Fruit fly (Drosophila melanogaster) whole organism, embryonic: ENCODE measurements around the gene CG9263.

ENCODE experiments used
- Adf1 ChIP-seq: fragments of 200-800 bp; sonication (Bioruptor generic); IDR thresholded peaks from 2 replicates; pipeline ENCODE4 v1.3.6; 2022; ENCODE audit warnings: missing biosample characterization, missing genetic modification characterization
- Bteb2 ChIP-seq: fragments of 200-800 bp; sonication (Bioruptor generic); optimal IDR thresholded peaks from 2 replicates; lab custom pipeline; 2016; ENCODE audit warnings: missing biosample characterization, missing genetic modification characterization
- CG10209 ChIP-seq: fragments of 200-800 bp; sonication (Bioruptor generic); optimal IDR thresholded peaks from 3 replicates; lab custom pipeline; 2017; ENCODE audit warnings: missing biosample characterization, mild to moderate bottlenecking, missing genetic modification characterization, missing genetic modification reagents
- CG10431 ChIP-seq: fragments of 200-800 bp; sonication (Bioruptor generic); optimal IDR thresholded peaks from 3 replicates; lab custom pipeline; 2018; ENCODE audit warnings: missing biosample characterization, mild to moderate bottlenecking, missing genetic modification characterization
- CG12236 ChIP-seq: fragments of 200-800 bp; sonication (Bioruptor generic); optimal IDR thresholded peaks from 2 replicates; lab custom pipeline; 2016; ENCODE audit warnings: missing biosample characterization, missing genetic modification characterization
- CG13424 ChIP-seq: fragments of 200-800 bp; sonication (Bioruptor generic); optimal IDR thresholded peaks from 2 replicates; lab custom pipeline; 2019; ENCODE audit warnings: missing biosample characterization, mild to moderate bottlenecking, missing genetic modification characterization, moderate library complexity
- CG13894 ChIP-seq: fragments of 200-800 bp; sonication (Bioruptor generic); optimal IDR thresholded peaks from 3 replicates; lab custom pipeline; 2018; ENCODE audit warnings: missing biosample characterization, mild to moderate bottlenecking, missing genetic modification characterization, moderate library complexity
- CG14710 ChIP-seq: fragments of 200-800 bp; sonication (Bioruptor generic); optimal IDR thresholded peaks from 3 replicates; lab custom pipeline; 2019; ENCODE audit warnings: missing biosample characterization, mild to moderate bottlenecking, missing genetic modification characterization, moderate library complexity
- CG14860 ChIP-seq: fragments of 200-800 bp; sonication (Bioruptor generic); IDR thresholded peaks from 3 replicates; pipeline ENCODE4 v1.3.6; 2022; ENCODE audit warnings: missing biosample characterization, missing genetic modification characterization; ENCODE audit not compliant: partially characterized antibody
- CG15514 ChIP-seq: fragments of 200-800 bp; sonication (Bioruptor generic); optimal IDR thresholded peaks from 3 replicates; lab custom pipeline; 2017; ENCODE audit warnings: missing biosample characterization, missing genetic modification characterization, mild to moderate bottlenecking, moderate library complexity, missing genetic modification reagents
- CG17186 ChIP-seq: fragments of 200-800 bp; sonication (Bioruptor generic); optimal IDR thresholded peaks from 3 replicates; lab custom pipeline; 2017; ENCODE audit warnings: missing biosample characterization, missing genetic modification reagents, missing genetic modification characterization
- CG17328 ChIP-seq: fragments of 200-800 bp; sonication (Bioruptor generic); IDR thresholded peaks from 2 replicates; pipeline ENCODE4 v1.3.6; 2022; ENCODE audit warnings: missing biosample characterization, missing genetic modification characterization
- CG1792 ChIP-seq: fragments of 200-800 bp; sonication (Bioruptor generic); optimal IDR thresholded peaks from 2 replicates; lab custom pipeline; 2016; ENCODE audit warnings: missing biosample characterization, missing genetic modification characterization
- CG18599 ChIP-seq: fragments of 200-800 bp; sonication (Bioruptor generic); optimal IDR thresholded peaks from 3 replicates; lab custom pipeline; 2017; ENCODE audit warnings: missing biosample characterization, missing genetic modification characterization, mild to moderate bottlenecking, moderate library complexity, missing genetic modification reagents
- CG18619 ChIP-seq: fragments of 200-800 bp; sonication (Bioruptor generic); optimal IDR thresholded peaks from 3 replicates; lab custom pipeline; 2017; ENCODE audit warnings: missing biosample characterization, mild to moderate bottlenecking, missing genetic modification characterization
- CG2678 ChIP-seq: fragments of 200-800 bp; sonication (Bioruptor generic); optimal IDR thresholded peaks from 3 replicates; lab custom pipeline; 2019; ENCODE audit warnings: missing biosample characterization, mild to moderate bottlenecking, missing genetic modification characterization, moderate library complexity
- CG31441 ChIP-seq: fragments of 200-800 bp; sonication (Bioruptor generic); IDR thresholded peaks from 2 replicates; pipeline ENCODE4 v1.3.6; 2022; ENCODE audit warnings: missing biosample characterization, missing genetic modification characterization
- CG33213 ChIP-seq: fragments of 200-800 bp; sonication (Bioruptor generic); optimal IDR thresholded peaks from 3 replicates; lab custom pipeline; 2016; ENCODE audit warnings: missing biosample characterization, missing genetic modification characterization
- CG4617 ChIP-seq: fragments of 200-800 bp; sonication (Bioruptor generic); optimal IDR thresholded peaks from 3 replicates; lab custom pipeline; 2016; ENCODE audit warnings: missing biosample characterization, missing genetic modification characterization, borderline replicate concordance
- CG4730 ChIP-seq: fragments of 200-800 bp; sonication (Bioruptor generic); IDR thresholded peaks from 2 replicates; pipeline ENCODE4 v1.3.6; 2022; ENCODE audit warnings: missing biosample characterization, missing genetic modification characterization
- CG6272 ChIP-seq: fragments of 200-800 bp; sonication (Bioruptor generic); IDR thresholded peaks from 2 replicates; pipeline ENCODE4 v1.3.6; 2022; ENCODE audit warnings: missing biosample characterization, missing genetic modification characterization
- CG7372 ChIP-seq: fragments of 200-800 bp; sonication (Bioruptor generic); IDR thresholded peaks from 2 replicates; pipeline ENCODE4 v1.3.6; 2022; ENCODE audit warnings: missing biosample characterization, missing genetic modification characterization
- CG7839 ChIP-seq: fragments of 200-800 bp; sonication (Bioruptor generic); optimal IDR thresholded peaks from 3 replicates; lab custom pipeline; 2018; ENCODE audit warnings: missing biosample characterization, mild to moderate bottlenecking, missing genetic modification characterization, moderate library complexity
- CG8765 ChIP-seq: fragments of 200-800 bp; sonication (Bioruptor generic); IDR thresholded peaks from 2 replicates; pipeline ENCODE4 v1.3.6; 2022; ENCODE audit warnings: missing biosample characterization, missing genetic modification characterization
- CG8924 ChIP-seq: fragments of 200-800 bp; optimal IDR thresholded peaks from 3 replicates; lab custom pipeline; 2019; ENCODE audit warnings: missing biosample characterization, mild to moderate bottlenecking, missing genetic modification characterization, moderate library complexity
- CHES-1-like ChIP-seq: fragments of 200-800 bp; sonication (Bioruptor generic); optimal IDR thresholded peaks from 2 replicates; lab custom pipeline; 2016; ENCODE audit warnings: missing biosample characterization, missing genetic modification characterization
- Chrac-16 ChIP-seq: fragments of 200-800 bp; sonication (Bioruptor generic); optimal IDR thresholded peaks from 3 replicates; lab custom pipeline; 2016; ENCODE audit warnings: missing biosample characterization, missing genetic modification characterization
- D19A ChIP-seq: fragments of 200-800 bp; optimal IDR thresholded peaks from 3 replicates; lab custom pipeline; 2019; ENCODE audit warnings: missing biosample characterization, mild to moderate bottlenecking, missing genetic modification characterization, moderate library complexity
- ERR ChIP-seq: fragments of 200-800 bp; sonication (Bioruptor generic); optimal IDR thresholded peaks from 2 replicates; lab custom pipeline; 2016; ENCODE audit warnings: missing biosample characterization, missing genetic modification characterization
- H15 ChIP-seq: fragments of 200-800 bp; sonication (Bioruptor generic); IDR thresholded peaks from 3 replicates; pipeline ENCODE4 v1.3.6; 2022; ENCODE audit warnings: missing biosample characterization, missing genetic modification characterization
- HLH3B ChIP-seq: fragments of 200-800 bp; sonication (Bioruptor generic); IDR thresholded peaks from 2 replicates; pipeline ENCODE4 v1.3.6; 2022; ENCODE audit warnings: missing biosample characterization, missing genetic modification characterization
- HLHmδ ChIP-seq: fragments of 200-800 bp; sonication (Bioruptor generic); optimal IDR thresholded peaks from 2 replicates; lab custom pipeline; 2018; ENCODE audit warnings: missing biosample characterization, mild to moderate bottlenecking, missing genetic modification characterization, moderate library complexity
- HmgZ ChIP-seq: fragments of 200-800 bp; sonication (Bioruptor generic); optimal IDR thresholded peaks from 2 replicates; lab custom pipeline; 2018; ENCODE audit warnings: missing biosample characterization, mild to moderate bottlenecking, missing genetic modification characterization
- Med ChIP-seq: fragments of 200-800 bp; sonication (Bioruptor generic); peaks from one replicate; lab custom pipeline; 2016; ENCODE audit warnings: missing biosample characterization, missing genetic modification characterization, mild to moderate bottlenecking, inconsistent platforms, moderate library complexity
- Oaz ChIP-seq: fragments of 200-800 bp; sonication (Bioruptor generic); IDR thresholded peaks from 2 replicates; pipeline ENCODE4 v1.3.6; 2022; ENCODE audit warnings: missing biosample characterization, missing genetic modification characterization
- Ptx1 ChIP-seq: fragments of 200-800 bp; sonication (Bioruptor generic); IDR thresholded peaks from 2 replicates; pipeline ENCODE4 v1.3.6; 2022; ENCODE audit warnings: missing biosample characterization, missing genetic modification characterization
- Xrp1 ChIP-seq: fragments of 200-800 bp; sonication (Bioruptor generic); IDR thresholded peaks from 2 replicates; pipeline ENCODE4 v1.3.6; 2022; ENCODE audit warnings: missing biosample characterization, missing genetic modification characterization
- ab ChIP-seq: fragments of 200-800 bp; sonication (Bioruptor generic); optimal IDR thresholded peaks from 2 replicates; lab custom pipeline; 2016; ENCODE audit warnings: missing biosample characterization, missing genetic modification characterization
- chn ChIP-seq: fragments of 200-800 bp; sonication (Bioruptor generic); optimal IDR thresholded peaks from 2 replicates; lab custom pipeline; 2016; ENCODE audit warnings: missing biosample characterization, missing genetic modification characterization
- esg ChIP-seq: fragments of 200-800 bp; sonication (Bioruptor generic); conservative IDR thresholded peaks from 2 replicates; pipeline ENCODE4 v1.3.6; 2022; ENCODE audit warnings: missing biosample characterization, missing genetic modification characterization
- gsb-n ChIP-seq: fragments of 200-800 bp; sonication (Bioruptor generic); optimal IDR thresholded peaks from 3 replicates; lab custom pipeline; 2018; ENCODE audit warnings: missing biosample characterization, mild to moderate bottlenecking, missing genetic modification characterization
- hkb ChIP-seq, 2 experiments: fragments of 200-800 bp in 1 of 2; fragments of >200 bp in 1 of 2; sonication (Bioruptor generic) in 1 of 2; IDR thresholded peaks in 1 of 2; optimal IDR thresholded peaks in 1 of 2; 2 replicates each; pipeline versions ENCODE4 v1.3.6 to Lab custom; 2017 to 2022; ENCODE audit warnings: missing biosample characterization in 1 of 2, missing genetic modification characterization in 1 of 2
- kah ChIP-seq: fragments of 200-800 bp; sonication (Bioruptor generic); optimal IDR thresholded peaks from 2 replicates; lab custom pipeline; 2018; ENCODE audit warnings: missing biosample characterization, mild to moderate bottlenecking, missing genetic modification characterization
- mirr ChIP-seq: fragments of 200-800 bp; sonication (Bioruptor generic); optimal IDR thresholded peaks from 3 replicates; lab custom pipeline; 2018; ENCODE audit warnings: missing biosample characterization, mild to moderate bottlenecking, missing genetic modification characterization
- nerfin-1 ChIP-seq: fragments of 200-800 bp; sonication (Bioruptor generic); optimal IDR thresholded peaks from 3 replicates; lab custom pipeline; 2019; ENCODE audit warnings: missing biosample characterization, mild to moderate bottlenecking, missing genetic modification characterization, moderate library complexity
- oc ChIP-seq: fragments of 200-800 bp; sonication (Bioruptor generic); optimal IDR thresholded peaks from 2 replicates; lab custom pipeline; 2018; ENCODE audit warnings: missing biosample characterization, mild to moderate bottlenecking, missing genetic modification characterization, moderate library complexity
- sug ChIP-seq: fragments of 200-800 bp; optimal IDR thresholded peaks from 2 replicates; lab custom pipeline; 2019; ENCODE audit warnings: missing biosample characterization, mild to moderate bottlenecking, missing genetic modification characterization, moderate library complexity
- tx ChIP-seq: fragments of 200-800 bp; sonication (Bioruptor generic); optimal IDR thresholded peaks from 2 replicates; lab custom pipeline; 2016; ENCODE audit warnings: missing biosample characterization, missing genetic modification characterization
- unc-4 ChIP-seq: fragments of 200-800 bp; sonication (Bioruptor generic); IDR thresholded peaks from 2 replicates; pipeline ENCODE4 v1.3.6; 2022; ENCODE audit warnings: missing biosample characterization, missing genetic modification characterization; ENCODE audit not compliant: partially characterized antibody

CG9263 gene

DNA sequence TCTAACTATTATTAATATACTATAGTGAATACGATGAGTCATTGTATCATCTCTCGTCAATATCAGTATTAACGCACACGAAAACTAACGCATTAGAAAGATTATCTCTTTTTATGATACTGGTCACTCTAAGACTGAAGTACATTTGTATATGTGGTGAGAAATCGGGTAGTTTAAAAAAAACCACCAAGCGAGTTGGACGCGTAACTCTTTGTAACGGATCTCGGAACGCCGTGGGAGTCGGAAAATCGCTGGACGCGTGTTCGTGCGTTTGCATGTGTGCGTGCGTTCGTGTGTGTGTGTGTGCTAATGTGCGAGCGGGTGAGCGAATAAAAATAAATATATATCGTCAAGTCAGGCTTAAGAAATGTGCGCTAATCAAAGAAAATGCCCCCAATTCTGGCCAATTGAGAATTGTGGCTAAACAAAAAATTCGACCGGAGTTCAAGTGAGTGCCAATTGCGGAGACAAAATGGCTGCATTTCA lies 7.6 kb upstream of the CG9263 start, which contains the start of gene kuz (continued):
- TF ChIP-seq CG12236 (GFP tag; lab: Kevin White, UChicago) (peak; percentile 6), oc (peak; percentile 19), unc-4 (peak; percentile 62), esg (GFP tag; lab: Robert Waterston, UW) (no peak), CHES-1-like (GFP tag; lab: Kevin White, UChicago) (no peak), mirr (peak; percentile 54), Adf1 (peak; percentile 27; the same call in 1 of the 2 replicates), CG33213 (peak; percentile 49), Bteb2 (GFP tag; lab: Kevin White, UChicago) (peak; percentile 8), gsb-n (peak; percentile 2), CG14710 (tag; lab: Kevin White, UChicago) (no peak), CG13424 (peak; percentile 30), CG4730 (GFP tag; lab: Robert Waterston, UW) (no peak), CG7839 (tag; lab: Kevin White, UChicago) (peak; percentile 24), nerfin-1 (tag; lab: Kevin White, UChicago) (peak; percentile 73), ERR (peak; percentile 23), CG17186 (GFP tag; lab: Kevin White, UChicago) (no peak), Chrac-16 (GFP tag; lab: Kevin White, UChicago) (no peak), tx (peak; percentile 4), CG31441 (peak; percentile 29; the same call in 1 of the 2 replicates), CG8765 (no peak), HLH3B (GFP tag; lab: Robert Waterston, UW) (peak; percentile 38; the same call in 1 of the 2 replicates), CG18599 (GFP tag; lab: Kevin White, UChicago) (peak; percentile 33), kah (GFP tag; lab: Kevin White, UChicago) (peak; percentile 38), CG18619 (GFP tag; lab: Kevin White, UChicago) (peak; percentile 2), Xrp1 (GFP tag; lab: Robert Waterston, UW) (peak; percentile 39; the same call in 1 of the 2 replicates), CG10209 (GFP tag; lab: Kevin White, UChicago) (no peak), CG6272 (no peak), CG2678 (tag; lab: Kevin White, UChicago) (peak; percentile 48), H15 (GFP tag; lab: Robert Waterston, UW) (no peak), CG13894 (tag; lab: Kevin White, UChicago) (peak; percentile 82), CG7372 (GFP tag; lab: Robert Waterston, UW) (no peak), CG17328 (GFP tag; lab: Robert Waterston, UW) (peak; percentile 64), Oaz (no peak), chn (no peak), Med (GFP tag; lab: Kevin White, UChicago) (peak; percentile 94), D19A (peak; percentile 53), CG14860 (GFP tag; lab: Robert Waterston, UW) (0 out of 3 replicates have a peak, but pooled peaks have one; percentile 34), HmgZ (tag; lab: Kevin White, UChicago) (peak; percentile 64), CG1792 (no peak), Ptx1 (peak; percentile 16; the same call in 1 of the 2 replicates), CG4617 (GFP tag; lab: Kevin White, UChicago) (peak; percentile 3), ab (GFP tag; lab: Kevin White, UChicago) (no peak), HLHmδ (GFP tag; lab: Kevin White, UChicago) (peak; percentile 60), CG8924 (tag; lab: Kevin White, UChicago) (peak; percentile 56), hkb (optimal IDR thresholded peaks at IDR 0.05; lab: Kevin White, UChicago) (no peak), hkb (GFP tag; IDR thresholded peaks at IDR 0.05; lab: Robert Waterston, UW) (0 out of 2 replicates have a peak, but pooled peaks have one; percentile 30), CG10431 (GFP tag; lab: Kevin White, UChicago) (no peak), CG15514 (GFP tag; lab: Kevin White, UChicago) (peak; percentile 19), sug (tag; lab: Kevin White, UChicago) (peak; percentile 95)
